Worm (Caenorhabditis elegans): ENCODE results near the gene arrd-25.

- TF ChIP-seq pha-4 (tag; optimal IDR thresholded peaks at IDR 0.05) (no peak), K09A11.1 (tag; optimal IDR thresholded peaks at IDR 0.05; ENCODE audit: insufficient read depth) (no peak), ama-1 (optimal IDR thresholded peaks at IDR 0.05) (no peak), npax-4 (tag; optimal IDR thresholded peaks at IDR 0.05) (no peak), sdc-2 (tag; optimal IDR thresholded peaks at IDR 0.05) (no peak), nhr-11 (tag; optimal IDR thresholded peaks at IDR 0.05) (no peak), elt-2 (tag; optimal IDR thresholded peaks at IDR 0.05) (no peak), tbx-7 (tag; optimal IDR thresholded peaks at IDR 0.05) (no peak), pqm-1 (tag; optimal IDR thresholded peaks at IDR 0.05) (no peak)
Measured at ce11 chrX:14069528-14069927, 35.9 kb downstream of the arrd-25 start.

Data from whole organism, late embryonic.